Fruit fly (Drosophila melanogaster): Measurements from ENCODE around the gene wat.

DNA sequence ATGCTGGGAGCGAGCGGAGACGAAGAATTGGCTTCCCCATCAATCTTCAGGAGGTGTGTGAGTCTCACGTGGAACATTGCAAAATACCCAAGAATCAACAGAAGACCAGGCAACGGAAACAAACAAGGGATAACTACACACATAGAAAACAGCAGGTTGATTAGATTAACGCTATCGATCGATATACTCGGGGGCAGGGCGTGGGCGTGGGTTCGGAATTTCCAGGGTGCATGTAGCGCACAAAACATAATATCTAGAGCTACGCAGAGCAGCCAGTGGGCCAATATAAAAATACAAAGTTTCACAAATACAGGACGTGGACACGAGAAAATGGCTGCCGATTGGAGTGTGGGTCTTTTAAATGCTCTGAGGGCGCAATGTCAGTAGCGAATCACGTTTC is 39.2 kb upstream of the wat start:
- TF ChIP-seq CG16863 (GFP tag; optimal IDR thresholded peaks at IDR 0.05) = no peak
- TF ChIP-seq Fer1 (GFP tag; optimal IDR thresholded peaks at IDR 0.05) = no peak
- TF ChIP-seq CG11560 (tag; IDR thresholded peaks at IDR 0.05) = no peak
- no peak for TF ChIP-seq pnt (GFP tag; optimal IDR thresholded peaks at IDR 0.05)
- TF ChIP-seq CG8478 (optimal IDR thresholded peaks at IDR 0.05) = no peak
- TF ChIP-seq sug (tag; optimal IDR thresholded peaks at IDR 0.05) = peak; percentile 5
- no peak for TF ChIP-seq CG4707 (GFP tag; optimal IDR thresholded peaks at IDR 0.05)
- no peak for TF ChIP-seq Ada2b (GFP tag; IDR thresholded peaks at IDR 0.05)
- no peak for TF ChIP-seq H15 (GFP tag; IDR thresholded peaks at IDR 0.05)
- no peak for TF ChIP-seq fd96Cb (tag; optimal IDR thresholded peaks at IDR 0.05)
- no peak for TF ChIP-seq gsb (GFP tag; IDR thresholded peaks at IDR 0.05)

All from whole organism, embryonic.